Fruit fly (Drosophila melanogaster) S2 (cell line): ENCODE results near the gene Hsp22.

Source experiments
- CG8478 ChIP-seq: fragments of >200 bp; optimal IDR thresholded peaks from 2 replicates; lab custom pipeline; 2018
- CTCF ChIP-seq, 2 experiments: fragments of >200 bp; optimal IDR thresholded peaks; 2 replicates each; lab custom pipeline; 2018

- TF ChIP-seq CG8478 (lab: Kevin White, UChicago) (no peak), CTCF (optimal IDR thresholded peaks at IDR 0.05; lab: Kevin White, UChicago) (no peak)
These were observed 7.7 kb downstream of the Hsp22 start for dm6 chr3L:9380344-9380849.
